Worm (Caenorhabditis elegans) whole organism, L4 larva: ENCODE results near the gene B0334.13.

Experiments
- F26F4.8 ChIP-seq: fragments of 200-800 bp; sonication (Bioruptor generic); conservative IDR thresholded peaks from 2 replicates; pipeline ENCODE4 v1.3.6; 2022; ENCODE audit warnings: missing genetic modification characterization, missing compliant biosample characterization
- R02D3.7 ChIP-seq: fragments of 150-350 bp; sonication (generic microtip); optimal IDR thresholded peaks from 3 replicates; lab custom pipeline; 2014; ENCODE audit warnings: missing biosample characterization, missing genetic modification characterization
- T26A8.4 ChIP-seq: fragments of 200-800 bp; sonication (Bioruptor generic); IDR thresholded peaks from 2 replicates; pipeline ENCODE4 v1.3.6; 2022; ENCODE audit warnings: missing genetic modification characterization, missing compliant biosample characterization
- Y48G9A.11 ChIP-seq: fragments of 200-800 bp; sonication (Bioruptor generic); IDR thresholded peaks from 2 replicates; pipeline ENCODE4 v1.3.6; 2022; ENCODE audit warnings: missing genetic modification reagents, missing genetic modification characterization, missing compliant biosample characterization
- ZK546.5 ChIP-seq, 2 experiments: sonication (generic microtip); optimal IDR thresholded peaks; 2 replicates each; lab custom pipeline; 2017; ENCODE audit warnings: missing biosample characterization in 2 of 2, missing genetic modification characterization in 2 of 2
- aha-1 ChIP-seq: fragments of 150-350 bp; peaks from one replicate; lab custom pipeline; 2014; ENCODE audit warnings: missing biosample characterization, missing genetic modification characterization
- aly-2 ChIP-seq: sonication (generic microtip); optimal IDR thresholded peaks from 2 replicates; lab custom pipeline; 2018; ENCODE audit warnings: missing biosample characterization, missing genetic modification characterization
- ceh-20 ChIP-seq: fragments of 200-800 bp; sonication (Bioruptor generic); IDR thresholded peaks from 2 replicates; pipeline ENCODE4 v1.3.6; 2022; ENCODE audit warnings: missing genetic modification reagents, missing genetic modification characterization, missing compliant biosample characterization
- ceh-28 ChIP-seq: fragments of 150-350 bp; optimal IDR thresholded peaks from 2 replicates; lab custom pipeline; 2014; ENCODE audit warnings: missing biosample characterization, missing genetic modification reagents, missing genetic modification characterization
- ceh-82 ChIP-seq: sonication (generic microtip); optimal IDR thresholded peaks from 2 replicates; lab custom pipeline; 2017; ENCODE audit warnings: missing biosample characterization, missing genetic modification characterization
- ctbp-1 ChIP-seq: fragments of 200-800 bp; sonication (Bioruptor generic); IDR thresholded peaks from 2 replicates; pipeline ENCODE4 v1.3.6; 2022; ENCODE audit warnings: missing genetic modification reagents, missing genetic modification characterization, missing compliant biosample characterization
- daf-12 ChIP-seq: fragments of 150-350 bp; optimal IDR thresholded peaks from 2 replicates; lab custom pipeline; 2014; ENCODE audit warnings: missing biosample characterization, missing genetic modification reagents, missing genetic modification characterization
- dmd-9 ChIP-seq: fragments of 200-800 bp; sonication (Bioruptor generic); IDR thresholded peaks from 2 replicates; pipeline ENCODE4 v1.3.6; 2022; ENCODE audit warnings: missing genetic modification reagents, missing genetic modification characterization, missing compliant biosample characterization
- duxl-1 ChIP-seq: sonication (generic microtip); optimal IDR thresholded peaks from 2 replicates; lab custom pipeline; 2016; ENCODE audit warnings: mild to moderate bottlenecking, missing genetic modification characterization, moderate library complexity, missing compliant biosample characterization; ENCODE audit not compliant: poor library complexity
- fos-1 ChIP-seq: fragments of 150-350 bp; optimal IDR thresholded peaks from 2 replicates; lab custom pipeline; 2014; ENCODE audit warnings: missing biosample characterization, missing genetic modification characterization
- hlh-30 ChIP-seq: sonication (generic microtip); optimal IDR thresholded peaks from 2 replicates; lab custom pipeline; 2017; ENCODE audit warnings: antibody characterized with exemption, mild to moderate bottlenecking, missing genetic modification characterization, missing compliant biosample characterization; ENCODE audit not compliant: insufficient read depth
- jun-1 ChIP-seq: fragments of 150-350 bp; optimal IDR thresholded peaks from 2 replicates; lab custom pipeline; 2014; ENCODE audit warnings: missing biosample characterization, missing genetic modification reagents, missing genetic modification characterization
- lim-7 ChIP-seq: fragments of 200-800 bp; sonication (Bioruptor generic); IDR thresholded peaks from 2 replicates; pipeline ENCODE4 v1.3.6; 2022; ENCODE audit warnings: missing genetic modification characterization, missing compliant biosample characterization
- lin-1 ChIP-seq: fragments of 200-800 bp; sonication (Bioruptor generic); IDR thresholded peaks from 2 replicates; pipeline ENCODE4 v1.3.6; 2022; ENCODE audit warnings: missing genetic modification reagents, missing genetic modification characterization, missing compliant biosample characterization
- lin-13 ChIP-seq: fragments of 150-350 bp; optimal IDR thresholded peaks from 2 replicates; lab custom pipeline; 2014; ENCODE audit warnings: missing biosample characterization, missing genetic modification reagents, missing genetic modification characterization
- lin-38 ChIP-seq: fragments of 200-800 bp; sonication (Bioruptor generic); IDR thresholded peaks from 2 replicates; pipeline ENCODE4 v1.3.6; 2022; ENCODE audit warnings: missing genetic modification reagents, missing genetic modification characterization, missing compliant biosample characterization
- lin-39 ChIP-seq: fragments of 150-350 bp; optimal IDR thresholded peaks from 2 replicates; lab custom pipeline; 2014; ENCODE audit warnings: missing biosample characterization, missing genetic modification reagents, missing genetic modification characterization
- madf-5 ChIP-seq, 2 experiments: fragments of 200-800 bp; sonication (Bioruptor generic); IDR thresholded peaks; 2 replicates each; pipeline ENCODE4 v1.3.6; 2022; ENCODE audit warnings: missing compliant biosample characterization in 2 of 2, missing genetic modification characterization in 2 of 2
- madf-9 ChIP-seq: fragments of 200-800 bp; sonication (Bioruptor generic); conservative IDR thresholded peaks from 2 replicates; pipeline ENCODE4 v1.3.6; 2022; ENCODE audit warnings: missing genetic modification reagents, missing genetic modification characterization, missing compliant biosample characterization
- mdl-1 ChIP-seq, 2 experiments: fragments of 150-350 bp in 1 of 2; sonication (generic microtip) in 1 of 2; optimal IDR thresholded peaks; 2 replicates each; lab custom pipeline; 2014 to 2017; ENCODE audit warnings: missing biosample characterization in 2 of 2, missing genetic modification characterization in 2 of 2
- mep-1 ChIP-seq: fragments of 150-350 bp; sonication (generic microtip); optimal IDR thresholded peaks from 3 replicates; lab custom pipeline; 2014; ENCODE audit warnings: missing biosample characterization, missing genetic modification characterization
- mes-2 ChIP-seq: sonication (generic microtip); optimal IDR thresholded peaks from 2 replicates; lab custom pipeline; 2016; ENCODE audit warnings: missing genotype, mild to moderate bottlenecking, missing genetic modification characterization, missing compliant biosample characterization; ENCODE audit not compliant: poor library complexity, severe bottlenecking
- mxl-2 ChIP-seq: fragments of 200-800 bp; sonication (Bioruptor generic); conservative IDR thresholded peaks from 2 replicates; pipeline ENCODE4 v1.3.6; 2022; ENCODE audit warnings: missing genetic modification reagents, missing genetic modification characterization, missing compliant biosample characterization
- mxl-3 ChIP-seq: fragments of 200-800 bp; sonication (Bioruptor generic); optimal IDR thresholded peaks from 2 replicates; lab custom pipeline; 2018; ENCODE audit warnings: mild to moderate bottlenecking, missing genetic modification characterization, missing compliant biosample characterization
- nhr-10 ChIP-seq: fragments of 150-350 bp; optimal IDR thresholded peaks from 2 replicates; lab custom pipeline; 2014; ENCODE audit warnings: missing biosample characterization, missing genetic modification characterization
- nhr-111 ChIP-seq: fragments of 200-800 bp; sonication (Bioruptor generic); optimal IDR thresholded peaks from 2 replicates; lab custom pipeline; 2018; ENCODE audit warnings: mild to moderate bottlenecking, missing genetic modification characterization, missing compliant biosample characterization
- nhr-41 ChIP-seq: fragments of 200-800 bp; sonication (Bioruptor generic); IDR thresholded peaks from 2 replicates; pipeline ENCODE4 v1.3.6; 2022; ENCODE audit warnings: missing genetic modification reagents, missing genetic modification characterization, missing compliant biosample characterization
- nhr-76 ChIP-seq: fragments of 150-350 bp; optimal IDR thresholded peaks from 2 replicates; lab custom pipeline; 2014; ENCODE audit warnings: missing biosample characterization, missing genetic modification characterization
- pqm-1 ChIP-seq: sonication (generic microtip); optimal IDR thresholded peaks from 2 replicates; lab custom pipeline; 2017; ENCODE audit warnings: missing biosample characterization, missing genetic modification characterization
- rbr-2 ChIP-seq: sonication (generic microtip); optimal IDR thresholded peaks from 2 replicates; lab custom pipeline; 2016; ENCODE audit warnings: missing genotype, missing genetic modification characterization, missing compliant biosample characterization
- saeg-2 ChIP-seq: fragments of 200-800 bp; sonication (Bioruptor generic); IDR thresholded peaks from 2 replicates; pipeline ENCODE4 v1.3.6; 2022; ENCODE audit warnings: missing genetic modification reagents, missing genetic modification characterization, missing compliant biosample characterization
- skn-1 ChIP-seq: fragments of 150-350 bp; optimal IDR thresholded peaks from 2 replicates; lab custom pipeline; 2014; ENCODE audit warnings: missing biosample characterization, missing genetic modification characterization
- spr-1 ChIP-seq: sonication (generic microtip); optimal IDR thresholded peaks from 2 replicates; lab custom pipeline; 2016; ENCODE audit warnings: mild to moderate bottlenecking, missing genetic modification characterization, missing compliant biosample characterization
- spr-3 ChIP-seq: fragments of 200-800 bp; sonication (Bioruptor generic); optimal IDR thresholded peaks from 2 replicates; lab custom pipeline; 2018; ENCODE audit warnings: mild to moderate bottlenecking, missing genetic modification characterization, missing compliant biosample characterization
- unc-130 ChIP-seq: sonication (generic microtip); optimal IDR thresholded peaks from 2 replicates; lab custom pipeline; 2016; ENCODE audit warnings: missing genetic modification reagents, missing genetic modification characterization, missing compliant biosample characterization
- unc-62 ChIP-seq, 3 experiments: fragments of 150-350 bp in 1 of 3; sonication (generic microtip); optimal IDR thresholded peaks in 2 of 3; peaks in 1 of 3; 1 replicate in 1 of 3; 2 replicates in 2 of 3; lab custom pipeline; 2014 to 2017; ENCODE audit warnings: missing biosample characterization in 3 of 3, missing genetic modification characterization in 3 of 3, missing genetic modification reagents in 3 of 3, missing genotype in 1 of 3
- vab-7 ChIP-seq: fragments of 200-800 bp; sonication (Bioruptor generic); IDR thresholded peaks from 2 replicates; pipeline ENCODE4 v1.3.6; 2022; ENCODE audit warnings: missing genetic modification reagents, missing genetic modification characterization, missing compliant biosample characterization
- zip-11 ChIP-seq: fragments of 200-800 bp; sonication (Bioruptor generic); IDR thresholded peaks from 2 replicates; pipeline ENCODE4 v1.3.6; 2022; ENCODE audit warnings: missing genetic modification characterization, missing compliant biosample characterization
- ztf-11 ChIP-seq: fragments of 150-350 bp; optimal IDR thresholded peaks from 2 replicates; lab custom pipeline; 2014; ENCODE audit warnings: missing biosample characterization, missing genetic modification characterization

B0334.13 gene

ce11 chrII:11473525-11474181 is 14.4 kb upstream of the B0334.13 start, which contains the start of the genes metl-1 and W02B12.11 (continued):
- TF ChIP-seq mxl-2 (GFP tag; lab: Robert Waterston, UW), result no peak
- TF ChIP-seq T26A8.4 (GFP tag; lab: Robert Waterston, UW), result peak; percentile 92
- peak; percentile 47; the same call in 1 of the 2 replicates for TF ChIP-seq Y48G9A.11
- TF ChIP-seq hlh-30 (tag; lab: Kevin White, UChicago), result no peak
- peak; percentile 53 for TF ChIP-seq unc-130 (GFP tag; lab: Kevin White, UChicago)
- TF ChIP-seq nhr-76 (tag; lab: Kevin White, UChicago), result no peak
- TF ChIP-seq spr-3 (GFP tag; lab: Kevin White, UChicago), result peak; percentile 71
- peak; percentile 28; the same call in 1 of the 2 replicates for TF ChIP-seq nhr-41
- no peak for TF ChIP-seq ZK546.5 (tag; optimal IDR thresholded peaks at IDR 0.05; lab: Kevin White, UChicago)
- TF ChIP-seq saeg-2, result 0 out of 2 replicates have a peak, but pooled peaks have one; percentile 66
- peak; percentile 31 for TF ChIP-seq aha-1
- no peak for TF ChIP-seq pqm-1 (tag; lab: Kevin White, UChicago)

ce11 chrII:11476410-11476809 is 11.7 kb upstream of the B0334.13 start, which contains the start of gene W02B12.16:
W02B12.16 (minus strand) TSS chrII:11476510.
- TF ChIP-seq unc-130 (GFP tag; lab: Kevin White, UChicago), result no peak
- TF ChIP-seq unc-62 (GFP tag; optimal IDR thresholded peaks at IDR 0.05 in 1 of 2; lab: Kevin White, UChicago), result no peak
- TF ChIP-seq unc-62 (tag; optimal IDR thresholded peaks at IDR 0.05; lab: Kevin White, UChicago), result no peak
- no peak for TF ChIP-seq lim-7 (GFP tag; lab: Robert Waterston, UW)
- TF ChIP-seq dmd-9, result no peak
- no peak for TF ChIP-seq ceh-82 (tag; lab: Kevin White, UChicago)
- no peak for TF ChIP-seq mes-2
- no peak for TF ChIP-seq lin-39 (tag; lab: Kevin White, UChicago)
- no peak for TF ChIP-seq lin-38
- TF ChIP-seq ZK546.5 (tag; optimal IDR thresholded peaks at IDR 0.05; lab: Kevin White, UChicago), result no peak
- TF ChIP-seq skn-1 (tag; lab: Kevin White, UChicago), result no peak

- peak in 1 of 2 experiments; percentile 73 for TF ChIP-seq unc-62 (GFP tag; optimal IDR thresholded peaks at IDR 0.05 in 1 of 2; lab: Kevin White, UChicago)
- TF ChIP-seq unc-62 (tag; optimal IDR thresholded peaks at IDR 0.05; lab: Kevin White, UChicago), result no peak
- no peak for TF ChIP-seq daf-12 (tag; lab: Kevin White, UChicago)
- no peak for TF ChIP-seq jun-1 (tag; lab: Kevin White, UChicago)
- TF ChIP-seq, all 104 proteins: peak for 1
Measured at ce11 chrII:11479076-11479475, 9.0 kb upstream of the B0334.13 start, which contains the start of gene W02B12.12. W02B12.12 (minus strand) TSS chrII:11479176.

ce11 chrII:11484600-11484999 is 3.5 kb upstream of the B0334.13 start:
- peak; percentile 95 for TF ChIP-seq ctbp-1
- no peak for TF ChIP-seq fos-1 (tag; lab: Kevin White, UChicago)
- TF ChIP-seq rbr-2 (tag; lab: Kevin White, UChicago), result peak; percentile 87
- TF ChIP-seq duxl-1 (tag; lab: Kevin White, UChicago), result peak; percentile 72
- peak; percentile 94 for TF ChIP-seq madf-9 (GFP tag; lab: Robert Waterston, UW)
- TF ChIP-seq vab-7, result peak; percentile 98
- peak; percentile 92 for TF ChIP-seq lin-1
- TF ChIP-seq aly-2 (tag; lab: Kevin White, UChicago), result no peak
- no peak for TF ChIP-seq ztf-11 (tag; lab: Kevin White, UChicago)
- no peak for TF ChIP-seq mep-1 (tag; lab: Kevin White, UChicago)
- TF ChIP-seq ZK546.5 (tag; optimal IDR thresholded peaks at IDR 0.05; lab: Kevin White, UChicago), result no peak
- TF ChIP-seq spr-1 (tag; lab: Kevin White, UChicago), result peak; percentile 89
- TF ChIP-seq ceh-28 (tag; lab: Kevin White, UChicago), result no peak
- no peak for TF ChIP-seq lin-39 (tag; lab: Kevin White, UChicago)
- peak; percentile 8 for TF ChIP-seq jun-1 (tag; lab: Kevin White, UChicago)
- peak; percentile 91 for TF ChIP-seq zip-11 (GFP tag; lab: Robert Waterston, UW)
- TF ChIP-seq nhr-10 (tag; lab: Kevin White, UChicago), result no peak
- peak; percentile 73 for TF ChIP-seq lin-13 (GFP tag; lab: Kevin White, UChicago)
- peak; percentile 88 for TF ChIP-seq mxl-3 (GFP tag; lab: Kevin White, UChicago)
- peak; percentile 92 for TF ChIP-seq ceh-20 (GFP tag; lab: Robert Waterston, UW)
- peak; percentile 15 for TF ChIP-seq R02D3.7 (tag; lab: Kevin White, UChicago)
- peak; percentile 82 to 97; a peak in 3 of 4 replicates for TF ChIP-seq madf-5 (GFP tag; IDR thresholded peaks at IDR 0.05; lab: Robert Waterston, UW)
- peak; percentile 99 for TF ChIP-seq F26F4.8 (GFP tag; lab: Robert Waterston, UW)
- TF ChIP-seq mdl-1 (tag; optimal IDR thresholded peaks at IDR 0.05; lab: Kevin White, UChicago), result peak; percentile 34 to 86
- TF ChIP-seq nhr-111 (GFP tag; lab: Kevin White, UChicago), result peak; percentile 70
